Worm (Caenorhabditis elegans): ENCODE measurements around the gene nkat-3.
A peak's percentile ranks its signal among the peaks of the same experiment; 100 is the strongest.

The nkat-3 gene

DNA sequence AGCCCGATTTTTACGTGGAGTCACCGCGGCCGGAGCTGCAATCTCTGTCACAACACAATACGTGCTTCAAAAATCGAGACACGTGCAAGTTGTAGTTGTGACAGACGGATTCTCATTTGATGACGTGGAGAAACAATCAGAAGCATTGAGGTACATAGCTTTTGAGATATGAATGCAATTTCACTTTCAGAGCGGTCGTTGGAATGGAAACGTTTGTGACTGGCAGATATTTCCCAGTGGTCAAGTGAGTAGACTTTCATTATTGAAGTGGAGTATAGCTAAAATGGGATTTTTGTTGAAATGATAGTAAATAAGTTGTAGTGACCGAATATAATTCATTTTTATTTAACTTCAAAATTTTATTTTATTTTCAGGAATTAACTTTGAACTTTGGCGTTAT is 49.6 kb downstream of the nkat-3 start:
- TF ChIP-seq lim-6 (tag; optimal IDR thresholded peaks at IDR 0.05) (no peak), pha-2 (tag; optimal IDR thresholded peaks at IDR 0.05) (no peak), madf-2 (tag; optimal IDR thresholded peaks at IDR 0.05) (no peak), dve-1 (tag; optimal IDR thresholded peaks at IDR 0.05) (no peak), pqm-1 (tag; optimal IDR thresholded peaks at IDR 0.05) (no peak), ceh-14 (tag; optimal IDR thresholded peaks at IDR 0.05) (no peak), ama-1 (optimal IDR thresholded peaks at IDR 0.05) (no peak), hlh-13 (GFP tag; optimal IDR thresholded peaks at IDR 0.05) (no peak), elt-2 (tag; optimal IDR thresholded peaks at IDR 0.05) (no peak), ceh-18 (tag; optimal IDR thresholded peaks at IDR 0.05) (no peak), C08G9.2 (tag; optimal IDR thresholded peaks at IDR 0.05) (no peak)

- TF ChIP-seq ceh-19 (GFP tag; optimal IDR thresholded peaks at IDR 0.05): no peak
- no peak for TF ChIP-seq ceh-22 (tag; optimal IDR thresholded peaks at IDR 0.05)
- 0 out of 2 replicates have a peak, but pooled peaks have one; percentile 34 for TF ChIP-seq ceh-45 (GFP tag; IDR thresholded peaks at IDR 0.05)
- peak; percentile 19 for TF ChIP-seq syd-9 (tag; optimal IDR thresholded peaks at IDR 0.05)
- TF ChIP-seq rnt-1 (tag; optimal IDR thresholded peaks at IDR 0.05): peak; percentile 9
- no peak for TF ChIP-seq npax-4 (tag; optimal IDR thresholded peaks at IDR 0.05)
- no peak for TF ChIP-seq ref-2 (tag; optimal IDR thresholded peaks at IDR 0.05)
- TF ChIP-seq unc-55 (GFP tag; optimal IDR thresholded peaks at IDR 0.05): no peak
- no peak for TF ChIP-seq mec-3 (tag; optimal IDR thresholded peaks at IDR 0.05; ENCODE audit: borderline replicate concordance)
- no peak for TF ChIP-seq pqm-1 (tag; optimal IDR thresholded peaks at IDR 0.05)
- no peak for TF ChIP-seq dmd-4 (tag; optimal IDR thresholded peaks at IDR 0.05; ENCODE audit: borderline replicate concordance)
- TF ChIP-seq K02D7.2 (tag; optimal IDR thresholded peaks at IDR 0.05): no peak
- TF ChIP-seq pros-1 (tag; optimal IDR thresholded peaks at IDR 0.05): no peak
- no peak for TF ChIP-seq pat-9 (tag; optimal IDR thresholded peaks at IDR 0.05)
- no peak for TF ChIP-seq hlh-15 (tag; optimal IDR thresholded peaks at IDR 0.05)
- TF ChIP-seq ttx-3 (tag; optimal IDR thresholded peaks at IDR 0.05): peak; percentile 26
- peak; percentile 7 for TF ChIP-seq lin-11 (tag; optimal IDR thresholded peaks at IDR 0.05)
- peak; percentile 55 for TF ChIP-seq ceh-31 (tag; optimal IDR thresholded peaks at IDR 0.05)
- TF ChIP-seq pha-4 (tag; optimal IDR thresholded peaks at IDR 0.05): no peak
- no peak for TF ChIP-seq F13H6.1 (tag; optimal IDR thresholded peaks at IDR 0.05)
- peak; percentile 46 for TF ChIP-seq ceh-48 (tag; optimal IDR thresholded peaks at IDR 0.05)
- peak; percentile 3 for TF ChIP-seq ceh-14 (tag; optimal IDR thresholded peaks at IDR 0.05)
- no peak for TF ChIP-seq ceh-9 (tag; optimal IDR thresholded peaks at IDR 0.05)
- no peak for TF ChIP-seq nhr-11 (tag; optimal IDR thresholded peaks at IDR 0.05)
- no peak for TF ChIP-seq pag-3 (tag; optimal IDR thresholded peaks at IDR 0.05; ENCODE audit: borderline replicate concordance)
- no peak for TF ChIP-seq ceh-24 (tag; optimal IDR thresholded peaks at IDR 0.05)
- TF ChIP-seq tbx-2 (tag; optimal IDR thresholded peaks at IDR 0.05): peak; percentile 70
- TF ChIP-seq sox-4 (tag; optimal IDR thresholded peaks at IDR 0.05): peak; percentile 34
- TF ChIP-seq pax-1 (tag; optimal IDR thresholded peaks at IDR 0.05): no peak
- TF ChIP-seq pha-2 (tag; optimal IDR thresholded peaks at IDR 0.05): no peak
- TF ChIP-seq zip-5 (tag; optimal IDR thresholded peaks at IDR 0.05): no peak
- TF ChIP-seq K09A11.1 (tag; optimal IDR thresholded peaks at IDR 0.05; ENCODE audit: insufficient read depth): no peak
- no peak for TF ChIP-seq ahr-1 (tag; optimal IDR thresholded peaks at IDR 0.05)
- TF ChIP-seq ets-4 (tag; optimal IDR thresholded peaks at IDR 0.05): no peak
- no peak for TF ChIP-seq fkh-10 (GFP tag; optimal IDR thresholded peaks at IDR 0.05)
- no peak for TF ChIP-seq fkh-6 (tag; optimal IDR thresholded peaks at IDR 0.05)
- no peak for TF ChIP-seq odd-2 (tag; optimal IDR thresholded peaks at IDR 0.05)
- no peak for TF ChIP-seq ztf-16 (tag; optimal IDR thresholded peaks at IDR 0.05)
- peak; percentile 65 for TF ChIP-seq ceh-18 (tag; optimal IDR thresholded peaks at IDR 0.05)
- TF ChIP-seq sox-2 (GFP tag; IDR thresholded peaks at IDR 0.05): peak; percentile 42; the same call in 1 of the 2 replicates
- peak; percentile 25 for TF ChIP-seq che-1 (tag; optimal IDR thresholded peaks at IDR 0.05)
- TF ChIP-seq C08G9.2 (tag; optimal IDR thresholded peaks at IDR 0.05): peak; percentile 20
- peak; percentile 50 for TF ChIP-seq ceh-6 (GFP tag; optimal IDR thresholded peaks at IDR 0.05)
- peak; percentile 21 for TF ChIP-seq T23F11.4 (GFP tag; optimal IDR thresholded peaks at IDR 0.05)
- TF ChIP-seq dve-1 (tag; optimal IDR thresholded peaks at IDR 0.05): peak; percentile 9
- TF ChIP-seq lim-6 (tag; optimal IDR thresholded peaks at IDR 0.05): no peak
- peak; percentile 68 for TF ChIP-seq hlh-30 (tag; optimal IDR thresholded peaks at IDR 0.05; ENCODE audit: insufficient read depth)
Measured at ce11 chrX:15492759-15493158, 51.2 kb downstream of the nkat-3 start.
